Fruit fly (Drosophila melanogaster): ENCODE measurements around the gene CG3225.

dm6 chr2L:4823797-4824196 is 5.8 kb upstream of the CG3225 start:
- no peak for TF ChIP-seq Fer2 (tag; optimal IDR thresholded peaks at IDR 0.05)
- TF ChIP-seq lab (GFP tag; optimal IDR thresholded peaks at IDR 0.05), result no peak
- no peak for TF ChIP-seq CG14965 (GFP tag; optimal IDR thresholded peaks at IDR 0.05; ENCODE audit: borderline replicate concordance)
- no peak for TF ChIP-seq Blimp-1 (GFP tag; optimal IDR thresholded peaks at IDR 0.05)
- TF ChIP-seq CG18476 (GFP tag; optimal IDR thresholded peaks at IDR 0.05), result no peak
- TF ChIP-seq CG14441 (GFP tag; IDR thresholded peaks at IDR 0.05), result no peak
- TF ChIP-seq pzg (GFP tag; optimal IDR thresholded peaks at IDR 0.05), result no peak

Measured in whole organism, embryonic.